Fruit fly (Drosophila melanogaster) whole organism, prepupa: ENCODE data around the gene atl.

Source experiments
- Blimp-1 ChIP-seq: fragments of 200-800 bp; sonication (Bioruptor generic); optimal IDR thresholded peaks from 3 replicates; lab custom pipeline; 2017; ENCODE audit warnings: missing biosample characterization, missing genetic modification characterization, mild to moderate bottlenecking, moderate library complexity, missing genetic modification reagents
- CG10631 ChIP-seq: fragments of 200-800 bp; sonication (Bioruptor generic); optimal IDR thresholded peaks from 2 replicates; lab custom pipeline; 2016; ENCODE audit warnings: missing biosample characterization, missing genetic modification characterization
- CG11294 ChIP-seq: fragments of 200-800 bp; sonication (Bioruptor generic); IDR thresholded peaks from 2 replicates; pipeline ENCODE4 v1.3.6; 2022; ENCODE audit warnings: missing biosample characterization, missing genetic modification characterization
- CG11762 ChIP-seq: fragments of 200-800 bp; sonication (Bioruptor generic); optimal IDR thresholded peaks from 3 replicates; lab custom pipeline; 2016; ENCODE audit warnings: missing biosample characterization, missing genetic modification characterization; ENCODE audit not compliant: insufficient read depth
- CG1621 ChIP-seq: fragments of 200-800 bp; sonication (Bioruptor generic); optimal IDR thresholded peaks from 3 replicates; lab custom pipeline; 2018; ENCODE audit warnings: missing biosample characterization, mild to moderate bottlenecking, missing genetic modification characterization
- CG31627 ChIP-seq: fragments of 200-800 bp; sonication (Bioruptor generic); optimal IDR thresholded peaks from 3 replicates; lab custom pipeline; 2016; ENCODE audit warnings: missing biosample characterization, missing genetic modification characterization
- CG32006 ChIP-seq: fragments of 200-800 bp; sonication (Bioruptor generic); optimal IDR thresholded peaks from 3 replicates; lab custom pipeline; 2017; ENCODE audit warnings: missing biosample characterization, mild to moderate bottlenecking, missing genetic modification characterization
- CG4318 ChIP-seq: fragments of 200-800 bp; sonication (Bioruptor generic); optimal IDR thresholded peaks from 3 replicates; lab custom pipeline; 2017; ENCODE audit warnings: missing biosample characterization, mild to moderate bottlenecking, missing genetic modification characterization
- CG6163 ChIP-seq: fragments of 200-800 bp; sonication (Bioruptor generic); IDR thresholded peaks from 3 replicates; pipeline ENCODE4 v1.3.6; 2022; ENCODE audit warnings: missing biosample characterization, missing genetic modification characterization
- CG6276 ChIP-seq: fragments of 200-800 bp; sonication (Bioruptor generic); optimal IDR thresholded peaks from 2 replicates; lab custom pipeline; 2017; ENCODE audit warnings: missing biosample characterization, mild to moderate bottlenecking, missing genetic modification characterization
- CG6808 ChIP-seq: fragments of 200-800 bp; sonication (Bioruptor generic); optimal IDR thresholded peaks from 3 replicates; lab custom pipeline; 2017; ENCODE audit warnings: missing biosample characterization, missing genetic modification characterization, mild to moderate bottlenecking, moderate library complexity, missing genetic modification reagents
- CG7368 ChIP-seq: fragments of 200-800 bp; sonication (Bioruptor generic); optimal IDR thresholded peaks from 3 replicates; lab custom pipeline; 2016; ENCODE audit warnings: missing biosample characterization, missing genetic modification characterization
- CG8119 ChIP-seq: fragments of 200-800 bp; sonication (Bioruptor generic); IDR thresholded peaks from 3 replicates; pipeline ENCODE4 v1.3.6; 2022; ENCODE audit warnings: missing biosample characterization, missing genetic modification characterization
- CG8319 ChIP-seq: fragments of 200-800 bp; sonication (Bioruptor generic); optimal IDR thresholded peaks from 3 replicates; lab custom pipeline; 2016; ENCODE audit warnings: missing biosample characterization, missing genetic modification characterization
- CG8632 ChIP-seq: fragments of 200-800 bp; sonication (Bioruptor generic); optimal IDR thresholded peaks from 3 replicates; lab custom pipeline; 2016; ENCODE audit warnings: missing biosample characterization, missing genetic modification characterization
- CG9139 ChIP-seq: fragments of 200-800 bp; sonication (Bioruptor generic); optimal IDR thresholded peaks from 3 replicates; lab custom pipeline; 2017; ENCODE audit warnings: missing biosample characterization, mild to moderate bottlenecking, missing genetic modification characterization
- Eip75B ChIP-seq: fragments of 200-800 bp; sonication (Bioruptor generic); optimal IDR thresholded peaks from 3 replicates; lab custom pipeline; 2016; ENCODE audit warnings: missing biosample characterization, missing genetic modification characterization
- Eip78C ChIP-seq: fragments of 200-800 bp; sonication (Bioruptor generic); peaks from one replicate; lab custom pipeline; 2016; ENCODE audit warnings: missing biosample characterization, missing genetic modification characterization
- Ets21C ChIP-seq: fragments of 200-800 bp; sonication (Bioruptor generic); optimal IDR thresholded peaks from 3 replicates; lab custom pipeline; 2016; ENCODE audit warnings: missing biosample characterization, missing genetic modification characterization
- Ets96B ChIP-seq: fragments of 200-800 bp; optimal IDR thresholded peaks from 2 replicates; lab custom pipeline; 2019; ENCODE audit warnings: missing biosample characterization, mild to moderate bottlenecking, missing genetic modification characterization, moderate library complexity
- Hr39 ChIP-seq: fragments of 200-800 bp; sonication (Bioruptor generic); optimal IDR thresholded peaks from 2 replicates; lab custom pipeline; 2016; ENCODE audit warnings: missing biosample characterization, missing genetic modification characterization
- Hr4 ChIP-seq: fragments of 200-800 bp; sonication (Bioruptor generic); optimal IDR thresholded peaks from 3 replicates; lab custom pipeline; 2016; ENCODE audit warnings: missing biosample characterization, missing genetic modification characterization
- Lpt ChIP-seq: fragments of 200-800 bp; sonication (Bioruptor generic); optimal IDR thresholded peaks from 3 replicates; lab custom pipeline; 2016; ENCODE audit warnings: missing biosample characterization, missing genetic modification characterization
- Met ChIP-seq: fragments of 200-800 bp; sonication (Bioruptor generic); optimal IDR thresholded peaks from 3 replicates; lab custom pipeline; 2016; ENCODE audit warnings: missing biosample characterization, missing genetic modification characterization
- OdsH ChIP-seq: fragments of 200-800 bp; sonication (Bioruptor generic); optimal IDR thresholded peaks from 3 replicates; lab custom pipeline; 2016; ENCODE audit warnings: missing biosample characterization, missing genetic modification characterization
- Smox ChIP-seq: fragments of 200-800 bp; sonication (Bioruptor generic); optimal IDR thresholded peaks from 3 replicates; lab custom pipeline; 2016; ENCODE audit warnings: missing biosample characterization, missing genetic modification characterization
- Sox102F ChIP-seq: fragments of 200-800 bp; sonication (Bioruptor generic); optimal IDR thresholded peaks from 2 replicates; lab custom pipeline; 2016; ENCODE audit warnings: missing biosample characterization, mild to moderate bottlenecking, missing genetic modification characterization
- Sox15 ChIP-seq: fragments of 200-800 bp; sonication (Bioruptor generic); optimal IDR thresholded peaks from 3 replicates; lab custom pipeline; 2016; ENCODE audit warnings: missing biosample characterization, missing genetic modification characterization
- achi ChIP-seq: fragments of 200-800 bp; sonication (Bioruptor generic); optimal IDR thresholded peaks from 3 replicates; lab custom pipeline; 2016; ENCODE audit warnings: missing biosample characterization, missing genetic modification characterization
- acj6 ChIP-seq: fragments of 200-800 bp; sonication (Bioruptor generic); optimal IDR thresholded peaks from 3 replicates; lab custom pipeline; 2016; ENCODE audit warnings: missing biosample characterization, missing genetic modification characterization
- cyc ChIP-seq: fragments of 200-800 bp; sonication (Bioruptor generic); optimal IDR thresholded peaks from 3 replicates; lab custom pipeline; 2016; ENCODE audit warnings: missing biosample characterization, missing genetic modification characterization
- dac ChIP-seq: fragments of 200-800 bp; sonication (Bioruptor generic); optimal IDR thresholded peaks from 2 replicates; lab custom pipeline; 2017; ENCODE audit warnings: missing biosample characterization, mild to moderate bottlenecking, missing genetic modification characterization
- dsx ChIP-seq: fragments of 200-800 bp; optimal IDR thresholded peaks from 3 replicates; lab custom pipeline; 2019; ENCODE audit warnings: missing biosample characterization, mild to moderate bottlenecking, missing genetic modification characterization, moderate library complexity; ENCODE audit not compliant: poor library complexity, severe bottlenecking
- eg ChIP-seq: fragments of 200-800 bp; sonication (Bioruptor generic); IDR thresholded peaks from 3 replicates; pipeline ENCODE4 v1.3.6; 2022; ENCODE audit warnings: missing biosample characterization, missing genetic modification characterization
- esn ChIP-seq: fragments of 200-800 bp; sonication (Bioruptor generic); optimal IDR thresholded peaks from 2 replicates; lab custom pipeline; 2016; ENCODE audit warnings: missing biosample characterization, mild to moderate bottlenecking, missing genetic modification characterization, moderate library complexity
- fd59A ChIP-seq: fragments of 200-800 bp; sonication (Bioruptor generic); optimal IDR thresholded peaks from 2 replicates; lab custom pipeline; 2017; ENCODE audit warnings: missing biosample characterization, mild to moderate bottlenecking, missing genetic modification characterization, missing genetic modification reagents
- fd85E ChIP-seq: fragments of 200-800 bp; sonication (Bioruptor generic); optimal IDR thresholded peaks from 3 replicates; lab custom pipeline; 2016; ENCODE audit warnings: missing biosample characterization, missing genetic modification characterization
- spab ChIP-seq: fragments of 200-800 bp; sonication (Bioruptor generic); optimal IDR thresholded peaks from 2 replicates; lab custom pipeline; 2017; ENCODE audit warnings: missing biosample characterization, mild to moderate bottlenecking, missing genetic modification characterization, missing genetic modification reagents
- ss ChIP-seq, 2 experiments: fragments of 200-800 bp; sonication (Bioruptor generic); optimal IDR thresholded peaks; 2 replicates in 1 of 2; 3 replicates in 1 of 2; lab custom pipeline; 2017 to 2018; ENCODE audit warnings: mild to moderate bottlenecking in 2 of 2, missing biosample characterization in 2 of 2, missing genetic modification characterization in 2 of 2, moderate library complexity in 1 of 2
- svp ChIP-seq: fragments of 200-800 bp; sonication (Bioruptor generic); peaks from one replicate; lab custom pipeline; 2016; ENCODE audit warnings: missing biosample characterization, missing genetic modification characterization
- topi ChIP-seq: fragments of 200-800 bp; sonication (Bioruptor generic); optimal IDR thresholded peaks from 3 replicates; lab custom pipeline; 2016; ENCODE audit warnings: missing biosample characterization, missing genetic modification characterization
- vri ChIP-seq: fragments of 200-800 bp; sonication (Bioruptor generic); optimal IDR thresholded peaks from 3 replicates; lab custom pipeline; 2016; ENCODE audit warnings: missing biosample characterization, mild to moderate bottlenecking, missing genetic modification characterization

Gene atl

dm6 chr3R:24593733-24594132 is 31.7 kb upstream of the atl start:
- TF ChIP-seq CG10631 (GFP tag; lab: Kevin White, UChicago) = no peak
- TF ChIP-seq Smox (GFP tag; lab: Kevin White, UChicago) = no peak
- no peak for TF ChIP-seq Hr39 (GFP tag; lab: Kevin White, UChicago)
- TF ChIP-seq eg (GFP tag; lab: Robert Waterston, UW) = no peak
- TF ChIP-seq CG6808 (GFP tag; lab: Kevin White, UChicago) = no peak
- TF ChIP-seq CG11762 (GFP tag; lab: Kevin White, UChicago) = no peak
- peak; percentile 46; the same call in 1 of the 3 replicates for TF ChIP-seq CG6163 (GFP tag; lab: Robert Waterston, UW)
- no peak for TF ChIP-seq acj6 (GFP tag; lab: Kevin White, UChicago)
- TF ChIP-seq CG8632 (GFP tag; lab: Kevin White, UChicago) = no peak
- TF ChIP-seq CG32006 (GFP tag; lab: Kevin White, UChicago) = no peak
- TF ChIP-seq svp (GFP tag; lab: Kevin White, UChicago) = no peak
- peak; percentile 11 for TF ChIP-seq CG1621 (tag; lab: Kevin White, UChicago)
- no peak for TF ChIP-seq OdsH (GFP tag; lab: Kevin White, UChicago)
- TF ChIP-seq CG8319 (GFP tag; lab: Kevin White, UChicago) = peak; percentile 55
- TF ChIP-seq fd85E (GFP tag; lab: Kevin White, UChicago) = no peak
- no peak for TF ChIP-seq vri (GFP tag; lab: Kevin White, UChicago)
- no peak for TF ChIP-seq esn
- TF ChIP-seq Eip78C (GFP tag; lab: Kevin White, UChicago) = peak; percentile 46
- no peak for TF ChIP-seq Sox15 (GFP tag; lab: Kevin White, UChicago)
- TF ChIP-seq CG4318 (GFP tag; lab: Kevin White, UChicago) = no peak
- no peak for TF ChIP-seq cyc (GFP tag; lab: Kevin White, UChicago)
- no peak for TF ChIP-seq fd59A (GFP tag; lab: Kevin White, UChicago)
- no peak for TF ChIP-seq Met (GFP tag; lab: Kevin White, UChicago)
- no peak for TF ChIP-seq topi (GFP tag; lab: Kevin White, UChicago)
- TF ChIP-seq ss (GFP tag; optimal IDR thresholded peaks at IDR 0.05; lab: Kevin White, UChicago) = peak; percentile 20 to 70
- no peak for TF ChIP-seq CG11294 (GFP tag; lab: Robert Waterston, UW)
- no peak for TF ChIP-seq CG6276 (GFP tag; lab: Kevin White, UChicago)
- peak; percentile 44 for TF ChIP-seq dsx
- TF ChIP-seq CG31627 (GFP tag; lab: Kevin White, UChicago) = no peak
- no peak for TF ChIP-seq achi
- peak; percentile 30 for TF ChIP-seq Blimp-1
- no peak for TF ChIP-seq Eip75B (GFP tag; lab: Kevin White, UChicago)

- TF ChIP-seq CG9139 (GFP tag; lab: Kevin White, UChicago) = no peak
- peak; percentile 14 for TF ChIP-seq CG6808 (GFP tag; lab: Kevin White, UChicago)
- no peak for TF ChIP-seq Sox15 (GFP tag; lab: Kevin White, UChicago)
- no peak for TF ChIP-seq CG8119 (GFP tag; lab: Robert Waterston, UW)
- TF ChIP-seq Hr4 = no peak
- TF ChIP-seq CG7368 = no peak
- TF ChIP-seq Lpt (GFP tag; lab: Kevin White, UChicago) = no peak
- peak; percentile 66 for TF ChIP-seq Eip78C (GFP tag; lab: Kevin White, UChicago)
- no peak for TF ChIP-seq Sox102F (GFP tag; lab: Kevin White, UChicago)
- no peak for TF ChIP-seq Ets21C (GFP tag; lab: Kevin White, UChicago)
- TF ChIP-seq dac (GFP tag; lab: Kevin White, UChicago) = no peak
- TF ChIP-seq CG6276 (GFP tag; lab: Kevin White, UChicago) = no peak
- TF ChIP-seq fd59A (GFP tag; lab: Kevin White, UChicago) = no peak
- peak; percentile 4 for TF ChIP-seq fd85E (GFP tag; lab: Kevin White, UChicago)
- no peak for TF ChIP-seq spab (GFP tag; lab: Kevin White, UChicago)
- TF ChIP-seq Ets96B (tag; lab: Kevin White, UChicago) = no peak
- TF ChIP-seq eg (GFP tag; lab: Robert Waterston, UW) = 0 out of 3 replicates have a peak, but pooled peaks have one; percentile 29
- TF ChIP-seq ss (GFP tag; optimal IDR thresholded peaks at IDR 0.05; lab: Kevin White, UChicago) = peak; percentile 15 to 53
- TF ChIP-seq, all 60 proteins: peak for 5
These were observed 29.9 kb upstream of the atl start for dm6 chr3R:24595330-24596114.
